Worm (Caenorhabditis elegans): ENCODE data around the gene grl-11.

DNA sequence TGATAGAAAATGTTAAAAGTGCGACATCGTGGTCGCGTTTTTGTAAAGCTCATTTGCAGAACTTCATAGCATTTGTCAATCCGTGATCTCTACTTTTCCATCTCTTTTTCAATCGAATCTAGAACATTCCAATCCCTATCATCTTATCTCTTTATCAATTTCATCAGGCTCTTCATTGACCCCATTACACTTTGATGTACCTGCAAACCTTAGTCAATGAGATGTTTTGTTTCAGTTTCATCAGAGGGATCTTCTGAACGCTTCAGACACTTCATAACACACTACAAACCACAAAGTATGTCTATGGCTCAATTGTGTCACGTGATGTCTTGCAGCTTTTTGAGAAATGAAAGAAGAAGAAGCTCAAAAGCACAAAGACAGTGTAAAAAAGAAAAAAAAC is 35.0 kb downstream of the grl-11 start:
- TF ChIP-seq isw-1 (GFP tag; IDR thresholded peaks at IDR 0.05) (no peak), pax-3 (tag; optimal IDR thresholded peaks at IDR 0.05) (no peak), nhr-47 (tag; optimal IDR thresholded peaks at IDR 0.05) (no peak), zag-1 (tag; optimal IDR thresholded peaks at IDR 0.05) (no peak), mef-2 (tag; optimal IDR thresholded peaks at IDR 0.05) (no peak), skn-1 (tag; optimal IDR thresholded peaks at IDR 0.05) (no peak), mep-1 (tag; optimal IDR thresholded peaks at IDR 0.05) (no peak), pqm-1 (tag; optimal IDR thresholded peaks at IDR 0.05) (no peak), ceh-88 (GFP tag; IDR thresholded peaks at IDR 0.05) (no peak), unc-62 (GFP tag; optimal IDR thresholded peaks at IDR 0.05) (no peak), ama-1 (optimal IDR thresholded peaks at IDR 0.05) (no peak), dpl-1 (GFP tag; optimal IDR thresholded peaks at IDR 0.05) (no peak)
